Worm (Caenorhabditis elegans) whole organism, L4 larva: ENCODE data around the gene C06C3.10.

ENCODE experiments used
- D1046.2 ChIP-seq: fragments of 200-800 bp; sonication (Bioruptor generic); IDR thresholded peaks from 2 replicates; pipeline ENCODE4 v1.3.6; 2022; ENCODE audit warnings: missing genetic modification characterization, missing compliant biosample characterization
- F49E8.2 ChIP-seq: sonication (generic microtip); optimal IDR thresholded peaks from 2 replicates; lab custom pipeline; 2016; ENCODE audit warnings: missing compliant biosample characterization, mild to moderate bottlenecking, missing genetic modification characterization, borderline replicate concordance
- R02D3.7 ChIP-seq: fragments of 150-350 bp; sonication (generic microtip); optimal IDR thresholded peaks from 3 replicates; lab custom pipeline; 2014; ENCODE audit warnings: missing biosample characterization, missing genetic modification characterization
- aly-2 ChIP-seq: sonication (generic microtip); optimal IDR thresholded peaks from 2 replicates; lab custom pipeline; 2018; ENCODE audit warnings: missing biosample characterization, missing genetic modification characterization
- ama-1 ChIP-seq: fragments of 150-350 bp; optimal IDR thresholded peaks from 2 replicates; lab custom pipeline; 2014; ENCODE audit warnings: inconsistent platforms, mixed read lengths
- attf-4 ChIP-seq: sonication (generic microtip); optimal IDR thresholded peaks from 3 replicates; lab custom pipeline; 2017; ENCODE audit warnings: missing biosample characterization, missing genetic modification characterization
- ceh-20 ChIP-seq: fragments of 200-800 bp; sonication (Bioruptor generic); IDR thresholded peaks from 2 replicates; pipeline ENCODE4 v1.3.6; 2022; ENCODE audit warnings: missing genetic modification reagents, missing genetic modification characterization, missing compliant biosample characterization
- ceh-28 ChIP-seq: fragments of 150-350 bp; optimal IDR thresholded peaks from 2 replicates; lab custom pipeline; 2014; ENCODE audit warnings: missing biosample characterization, missing genetic modification reagents, missing genetic modification characterization
- daf-16 ChIP-seq, 3 experiments: sonication (generic microtip); optimal IDR thresholded peaks; 2 replicates each; lab custom pipeline; 2016 to 2017; ENCODE audit warnings: missing genetic modification characterization in 3 of 3, missing genetic modification reagents in 3 of 3, mild to moderate bottlenecking in 2 of 3, missing compliant biosample characterization in 2 of 3, missing biosample characterization in 1 of 3, moderate library complexity in 1 of 3
- daf-19 ChIP-seq: fragments of 200-800 bp; sonication (Bioruptor generic); conservative IDR thresholded peaks from 2 replicates; pipeline ENCODE4 v1.3.6; 2022; ENCODE audit warnings: missing genetic modification characterization, missing compliant biosample characterization
- dmd-6 ChIP-seq: fragments of 200-800 bp; sonication (Bioruptor generic); IDR thresholded peaks from 2 replicates; pipeline ENCODE4 v1.3.6; 2022; ENCODE audit warnings: missing genetic modification reagents, missing genetic modification characterization, missing compliant biosample characterization
- dve-1 ChIP-seq: sonication (generic microtip); optimal IDR thresholded peaks from 2 replicates; lab custom pipeline; 2017; ENCODE audit warnings: antibody characterized with exemption, mild to moderate bottlenecking, missing genetic modification characterization, missing compliant biosample characterization; ENCODE audit not compliant: insufficient read depth
- hif-1 ChIP-seq, 2 experiments: sonication (generic microtip); optimal IDR thresholded peaks; 2 replicates each; lab custom pipeline; 2016 to 2017; ENCODE audit warnings: missing compliant biosample characterization in 2 of 2, missing genetic modification characterization in 2 of 2, missing genetic modification reagents in 2 of 2, missing genotype in 2 of 2, mild to moderate bottlenecking in 1 of 2
- hlh-30 ChIP-seq: sonication (generic microtip); optimal IDR thresholded peaks from 2 replicates; lab custom pipeline; 2017; ENCODE audit warnings: antibody characterized with exemption, mild to moderate bottlenecking, missing genetic modification characterization, missing compliant biosample characterization; ENCODE audit not compliant: insufficient read depth
- jun-1 ChIP-seq: fragments of 150-350 bp; optimal IDR thresholded peaks from 2 replicates; lab custom pipeline; 2014; ENCODE audit warnings: missing biosample characterization, missing genetic modification reagents, missing genetic modification characterization
- lim-7 ChIP-seq: fragments of 200-800 bp; sonication (Bioruptor generic); IDR thresholded peaks from 2 replicates; pipeline ENCODE4 v1.3.6; 2022; ENCODE audit warnings: missing genetic modification characterization, missing compliant biosample characterization
- mes-2 ChIP-seq: sonication (generic microtip); optimal IDR thresholded peaks from 2 replicates; lab custom pipeline; 2016; ENCODE audit warnings: missing genotype, mild to moderate bottlenecking, missing genetic modification characterization, missing compliant biosample characterization; ENCODE audit not compliant: poor library complexity, severe bottlenecking
- mxl-2 ChIP-seq: fragments of 200-800 bp; sonication (Bioruptor generic); conservative IDR thresholded peaks from 2 replicates; pipeline ENCODE4 v1.3.6; 2022; ENCODE audit warnings: missing genetic modification reagents, missing genetic modification characterization, missing compliant biosample characterization
- mxl-3 ChIP-seq: fragments of 200-800 bp; sonication (Bioruptor generic); optimal IDR thresholded peaks from 2 replicates; lab custom pipeline; 2018; ENCODE audit warnings: mild to moderate bottlenecking, missing genetic modification characterization, missing compliant biosample characterization
- nhr-102 ChIP-seq: sonication (generic microtip); optimal IDR thresholded peaks from 2 replicates; lab custom pipeline; 2016; ENCODE audit warnings: mild to moderate bottlenecking, missing genetic modification characterization, moderate library complexity, missing compliant biosample characterization
- nhr-11 ChIP-seq: fragments of 150-350 bp; optimal IDR thresholded peaks from 2 replicates; lab custom pipeline; 2014; ENCODE audit warnings: missing biosample characterization, missing genetic modification characterization
- nhr-48 ChIP-seq: sonication (generic microtip); optimal IDR thresholded peaks from 2 replicates; lab custom pipeline; 2016; ENCODE audit warnings: mild to moderate bottlenecking, missing genetic modification characterization, missing compliant biosample characterization
- pqm-1 ChIP-seq: sonication (generic microtip); optimal IDR thresholded peaks from 2 replicates; lab custom pipeline; 2017; ENCODE audit warnings: missing biosample characterization, missing genetic modification characterization
- skn-1 ChIP-seq: fragments of 150-350 bp; optimal IDR thresholded peaks from 2 replicates; lab custom pipeline; 2014; ENCODE audit warnings: missing biosample characterization, missing genetic modification characterization
- spr-1 ChIP-seq: sonication (generic microtip); optimal IDR thresholded peaks from 2 replicates; lab custom pipeline; 2016; ENCODE audit warnings: mild to moderate bottlenecking, missing genetic modification characterization, missing compliant biosample characterization
- spr-3 ChIP-seq: fragments of 200-800 bp; sonication (Bioruptor generic); optimal IDR thresholded peaks from 2 replicates; lab custom pipeline; 2018; ENCODE audit warnings: mild to moderate bottlenecking, missing genetic modification characterization, missing compliant biosample characterization
- unc-62 ChIP-seq, 3 experiments: fragments of 150-350 bp in 1 of 3; sonication (generic microtip); optimal IDR thresholded peaks in 2 of 3; peaks in 1 of 3; 1 replicate in 1 of 3; 2 replicates in 2 of 3; lab custom pipeline; 2014 to 2017; ENCODE audit warnings: missing biosample characterization in 3 of 3, missing genetic modification characterization in 3 of 3, missing genetic modification reagents in 3 of 3, missing genotype in 1 of 3
- zfp-3 ChIP-seq: fragments of 200-800 bp; sonication (Bioruptor generic); conservative IDR thresholded peaks from 2 replicates; pipeline ENCODE4 v1.3.6; 2022; ENCODE audit warnings: missing genetic modification reagents, missing genetic modification characterization, missing compliant biosample characterization
- ztf-11 ChIP-seq: fragments of 150-350 bp; optimal IDR thresholded peaks from 2 replicates; lab custom pipeline; 2014; ENCODE audit warnings: missing biosample characterization, missing genetic modification characterization

The C06C3.10 gene

DNA sequence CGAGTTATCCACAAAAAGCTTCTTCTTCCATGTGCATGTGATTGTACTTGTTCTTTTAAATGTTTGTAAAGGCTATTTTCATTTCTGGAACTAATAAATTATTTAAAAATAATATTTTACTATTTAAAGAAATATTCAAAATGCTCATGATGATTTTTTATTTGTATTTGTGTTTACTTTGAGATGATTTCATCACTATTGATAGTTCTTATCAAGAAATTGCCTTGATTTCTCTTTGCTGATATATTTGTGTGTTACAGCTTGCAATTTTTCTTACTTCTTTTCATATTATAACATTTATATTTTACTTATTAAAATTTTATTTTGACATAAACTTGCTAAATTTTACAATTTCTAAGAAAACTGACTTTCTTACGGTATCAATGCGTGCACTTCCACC is 1.1 kb upstream of the C06C3.10 start:
- TF ChIP-seq pqm-1 (tag; lab: Kevin White, UChicago) (peak; percentile 26), daf-16 (GFP tag; optimal IDR thresholded peaks at IDR 0.05; lab: Kevin White, UChicago) (no peak), daf-16 (tag; optimal IDR thresholded peaks at IDR 0.05; lab: Kevin White, UChicago) (peak; percentile 72), attf-4 (tag; lab: Kevin White, UChicago) (no peak)

DNA sequence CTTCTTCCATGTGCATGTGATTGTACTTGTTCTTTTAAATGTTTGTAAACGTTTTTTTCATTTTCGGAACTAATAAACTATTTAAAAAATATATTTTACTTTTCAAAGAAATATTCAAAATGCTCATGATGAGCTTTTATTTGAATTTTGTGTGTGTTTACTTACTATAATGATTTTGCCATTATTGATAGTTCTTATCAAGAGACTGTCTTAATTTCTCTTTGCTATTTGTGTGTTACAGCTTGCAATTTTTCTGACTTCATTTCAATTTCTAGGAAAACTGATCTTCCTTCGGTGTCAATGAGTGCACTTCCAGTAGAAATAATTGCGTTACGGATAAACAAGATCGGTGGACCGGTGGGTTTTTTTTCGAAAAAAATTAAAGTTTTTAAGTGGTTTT is 2.3 kb downstream of the C06C3.10 start, which contains the start of gene C06C3.12:
TSS of gene C06C3.12 (plus strand) at position 301 of the 400 bp plus-strand sequence.
- TF ChIP-seq mxl-3 (GFP tag; lab: Kevin White, UChicago): no peak
- TF ChIP-seq ceh-20 (GFP tag; lab: Robert Waterston, UW): no peak
- no peak for TF ChIP-seq nhr-102
- no peak for TF ChIP-seq daf-16 (GFP tag; optimal IDR thresholded peaks at IDR 0.05; lab: Kevin White, UChicago)
- peak; percentile 43 for TF ChIP-seq daf-16 (tag; optimal IDR thresholded peaks at IDR 0.05; lab: Kevin White, UChicago)
- no peak for TF ChIP-seq lim-7 (GFP tag; lab: Robert Waterston, UW)
- no peak for TF ChIP-seq ama-1 (lab: Kevin White, UChicago)
- no peak for TF ChIP-seq mxl-2 (GFP tag; lab: Robert Waterston, UW)
- no peak for TF ChIP-seq hif-1 (tag; optimal IDR thresholded peaks at IDR 0.05; lab: Kevin White, UChicago)

DNA sequence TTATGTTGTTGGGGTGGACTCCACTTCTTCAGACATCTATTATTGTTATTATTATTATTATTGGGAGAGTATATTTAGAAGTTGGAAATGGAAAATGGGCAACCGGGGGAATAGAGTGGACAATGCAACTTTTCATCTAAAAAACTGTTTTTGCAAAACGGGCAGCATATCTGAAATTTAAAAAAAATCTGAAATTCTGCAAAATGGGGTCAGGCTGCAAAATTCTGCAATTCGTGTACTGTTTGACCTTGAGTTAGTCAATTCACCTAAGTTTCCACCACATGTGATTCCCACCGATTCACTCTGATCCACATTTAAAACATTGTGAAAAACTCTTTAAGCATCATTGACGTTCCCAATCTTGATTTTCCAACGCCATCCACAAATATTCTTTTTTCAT is 4.1 kb downstream of the C06C3.10 start, which contains the start of gene C06C3.4:
TSS of gene C06C3.4 (plus strand) at position 301 of the 400 bp plus-strand sequence.
- TF ChIP-seq R02D3.7 (tag; lab: Kevin White, UChicago): no peak
- no peak for TF ChIP-seq skn-1 (tag; lab: Kevin White, UChicago)
- no peak for TF ChIP-seq hlh-30 (tag; lab: Kevin White, UChicago)
- no peak for TF ChIP-seq dve-1 (tag; lab: Kevin White, UChicago)
- TF ChIP-seq jun-1 (tag; lab: Kevin White, UChicago): no peak

DNA sequence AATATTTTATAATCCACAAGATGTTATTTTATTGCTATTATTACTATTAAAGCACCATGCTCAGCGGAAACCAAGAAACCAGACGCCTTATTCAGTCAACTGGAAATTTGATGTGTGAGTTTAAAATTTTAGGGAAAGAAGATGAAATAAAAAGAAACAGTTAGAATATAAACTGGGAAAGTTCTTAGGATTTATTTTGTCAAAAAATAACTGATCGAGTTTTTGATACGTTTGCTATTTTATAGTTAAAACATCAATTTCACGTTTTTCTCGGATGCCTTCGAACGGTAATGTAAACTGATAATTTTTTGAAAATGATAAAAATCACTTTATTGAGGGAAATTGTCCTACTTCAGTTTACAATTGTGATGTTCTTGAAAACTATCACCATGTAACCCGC is 4.7 kb downstream of the C06C3.10 start, which contains the start of gene C06C3.3:
TSS of gene C06C3.3 (minus strand) at position 101 of the 400 bp plus-strand sequence.
- TF ChIP-seq D1046.2 (GFP tag; lab: Robert Waterston, UW) (no peak), aly-2 (no peak), unc-62 (GFP tag; optimal IDR thresholded peaks at IDR 0.05 in 1 of 2; lab: Kevin White, UChicago) (no peak), unc-62 (tag; optimal IDR thresholded peaks at IDR 0.05; lab: Kevin White, UChicago) (no peak), nhr-48 (tag; lab: Kevin White, UChicago) (no peak), mes-2 (no peak), ztf-11 (no peak), dmd-6 (no peak), zfp-3 (GFP tag; lab: Robert Waterston, UW) (no peak), F49E8.2 (tag; lab: Kevin White, UChicago) (no peak)

DNA sequence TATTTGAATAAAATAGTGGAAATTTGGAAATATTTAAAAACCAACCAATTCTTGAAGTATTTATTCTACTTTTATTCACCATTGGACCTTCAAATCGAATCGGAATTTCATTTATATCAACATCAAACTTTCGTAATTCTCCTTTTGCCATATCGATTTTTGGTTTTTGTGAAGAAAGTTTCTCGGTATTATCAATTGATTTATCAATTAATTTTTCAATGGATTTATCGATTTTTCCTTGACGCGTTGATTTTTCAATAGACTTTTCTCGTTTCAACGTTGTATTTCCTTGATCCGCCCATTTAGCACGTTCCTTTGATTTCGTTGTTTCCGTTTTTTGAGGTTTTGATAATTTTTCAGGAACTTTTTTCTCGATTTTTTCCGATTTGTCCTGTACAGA is 7.7 kb downstream of the C06C3.10 start:
- no peak for TF ChIP-seq spr-1 (tag; lab: Kevin White, UChicago)
- no peak for TF ChIP-seq spr-3 (GFP tag; lab: Kevin White, UChicago)
- TF ChIP-seq ceh-28 (tag; lab: Kevin White, UChicago): peak; percentile 56
- TF ChIP-seq daf-19: no peak

DNA sequence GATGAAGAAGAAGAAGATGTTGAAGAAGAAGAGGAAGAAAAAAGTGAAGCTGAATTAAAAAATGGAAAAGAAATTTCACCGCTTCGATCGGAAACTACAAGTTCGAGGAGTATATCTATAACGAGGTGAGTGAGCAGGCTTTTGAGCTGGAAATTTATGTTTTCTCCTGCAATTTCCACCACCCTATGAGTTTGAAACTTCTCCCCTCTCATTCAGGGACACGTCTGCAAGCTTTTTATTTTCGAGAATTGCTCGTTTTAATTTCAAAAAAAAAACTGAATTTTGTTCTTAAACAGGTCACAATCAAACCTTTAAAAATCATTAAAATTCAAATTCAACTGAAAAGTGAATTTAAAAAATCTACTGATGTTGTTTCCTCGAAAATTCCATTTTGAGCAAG is 14.8 kb downstream of the C06C3.10 start:
- TF ChIP-seq nhr-11 (tag; lab: Kevin White, UChicago) (no peak), unc-62 (GFP tag; optimal IDR thresholded peaks at IDR 0.05 in 1 of 2; lab: Kevin White, UChicago) (peak in 1 of 2 experiments; percentile 72), unc-62 (tag; optimal IDR thresholded peaks at IDR 0.05; lab: Kevin White, UChicago) (no peak)
